Worm (Caenorhabditis elegans): ENCODE results near the gene T20G5.13.
A peak's percentile ranks its signal among the peaks of the same experiment; 100 is the strongest.

T20G5.13 gene

ce11 chrIII:10202894-10203871 is 2.0 kb upstream of the T20G5.13 start, which contains the start of gene chc-1 (continued):
- TF ChIP-seq skn-1 (tag; optimal IDR thresholded peaks at IDR 0.05) (no peak), lin-1 (GFP tag; IDR thresholded peaks at IDR 0.05) (no peak), ama-1 (optimal IDR thresholded peaks at IDR 0.05) (peak; percentile 48), egl-27 (tag; optimal IDR thresholded peaks at IDR 0.05) (no peak), lin-29 (GFP tag; IDR thresholded peaks at IDR 0.05) (no peak), fos-1 (tag; optimal IDR thresholded peaks at IDR 0.05) (no peak), ceh-62 (tag; optimal IDR thresholded peaks at IDR 0.05) (no peak), fkh-10 (GFP tag; optimal IDR thresholded peaks at IDR 0.05) (no peak), ZK337.2 (GFP tag; IDR thresholded peaks at IDR 0.05) (no peak), pha-4 (GFP tag; IDR thresholded peaks at IDR 0.05) (no peak), pha-4 (tag; optimal IDR thresholded peaks at IDR 0.05) (no peak), nhr-111 (GFP tag; optimal IDR thresholded peaks at IDR 0.05) (no peak), nhr-28 (tag; optimal IDR thresholded peaks at IDR 0.05) (peak; percentile 36), ceh-20 (GFP tag; IDR thresholded peaks at IDR 0.05) (no peak), F49E8.2 (tag; optimal IDR thresholded peaks at IDR 0.05; ENCODE audit: borderline replicate concordance) (no peak), R02D3.7 (tag; optimal IDR thresholded peaks at IDR 0.05) (no peak), daf-12 (tag; optimal IDR thresholded peaks at IDR 0.05) (no peak), Y48G9A.11 (GFP tag; IDR thresholded peaks at IDR 0.05) (no peak), zfp-3 (GFP tag; conservative IDR thresholded peaks at IDR 0.05) (no peak), ces-1 (GFP tag; optimal IDR thresholded peaks at IDR 0.05) (no peak), unc-130 (GFP tag; optimal IDR thresholded peaks at IDR 0.05) (no peak), daf-16 (GFP tag; optimal IDR thresholded peaks at IDR 0.05) (no peak), daf-16 (tag; optimal IDR thresholded peaks at IDR 0.05) (peak; percentile 26), madf-9 (GFP tag; conservative IDR thresholded peaks at IDR 0.05) (no peak), nhr-237 (tag; optimal IDR thresholded peaks at IDR 0.05) (no peak), tag-97 (GFP tag; IDR thresholded peaks at IDR 0.05) (no peak), nhr-10 (tag; optimal IDR thresholded peaks at IDR 0.05) (no peak), nhr-102 (tag; optimal IDR thresholded peaks at IDR 0.05) (no peak), rbr-2 (tag; optimal IDR thresholded peaks at IDR 0.05) (no peak), nhr-48 (tag; optimal IDR thresholded peaks at IDR 0.05) (no peak), lin-39 (tag; optimal IDR thresholded peaks at IDR 0.05) (no peak), mep-1 (tag; optimal IDR thresholded peaks at IDR 0.05) (peak; percentile 70), dpl-1 (GFP tag; optimal IDR thresholded peaks at IDR 0.05) (peak; percentile 17), ctbp-1 (GFP tag; IDR thresholded peaks at IDR 0.05) (no peak), lim-7 (GFP tag; IDR thresholded peaks at IDR 0.05) (no peak), zfp-2 (tag; optimal IDR thresholded peaks at IDR 0.05) (no peak), jun-1 (tag; optimal IDR thresholded peaks at IDR 0.05) (no peak), daf-8 (GFP tag; IDR thresholded peaks at IDR 0.05) (no peak), mxl-3 (GFP tag; optimal IDR thresholded peaks at IDR 0.05) (peak; percentile 1), aly-2 (tag; optimal IDR thresholded peaks at IDR 0.05) (no peak), set-16 (GFP tag; IDR thresholded peaks at IDR 0.05) (no peak), ceh-82 (tag; optimal IDR thresholded peaks at IDR 0.05) (no peak), lir-3 (tag; optimal IDR thresholded peaks at IDR 0.05) (no peak), arid-1 (GFP tag; conservative IDR thresholded peaks at IDR 0.05) (no peak), Y105C5A.15 (GFP tag; IDR thresholded peaks at IDR 0.05) (no peak), zag-1 (tag; optimal IDR thresholded peaks at IDR 0.05) (no peak), vab-7 (GFP tag; IDR thresholded peaks at IDR 0.05) (no peak), nhr-42 (GFP tag; IDR thresholded peaks at IDR 0.05) (no peak), nhr-41 (GFP tag; IDR thresholded peaks at IDR 0.05) (no peak), aha-1 (tag) (peak; percentile 62), hlh-11 (tag; optimal IDR thresholded peaks at IDR 0.05) (peak; percentile 49), lin-38 (GFP tag; IDR thresholded peaks at IDR 0.05) (no peak)

All from whole organism, L4 larva.